Worm (Caenorhabditis elegans): ENCODE measurements around the gene ins-4.
"Not testable (repeated sequence)": the region's sequence is repeated elsewhere in the genome, so short reads cannot be mapped to it uniquely, and the experiment has no call there.

- not testable (repeated sequence) for TF ChIP-seq ztf-29 (GFP tag; IDR thresholded peaks at IDR 0.05); med-1 (GFP tag; optimal IDR thresholded peaks at IDR 0.05; ENCODE audit: insufficient read depth); flt-1 (GFP tag; IDR thresholded peaks at IDR 0.05); cog-1 (tag; optimal IDR thresholded peaks at IDR 0.05); klf-2 (GFP tag; conservative IDR thresholded peaks at IDR 0.05); tab-1 (GFP tag; IDR thresholded peaks at IDR 0.05)
Measured at ce11 chrII:6014057-6014456, 17.9 kb downstream of the ins-4 start, which contains the start of gene ZK84.2.
